Worm (Caenorhabditis elegans): Measurements from ENCODE around the gene Y39B6A.30.

- TF ChIP-seq pha-4 (tag; optimal IDR thresholded peaks at IDR 0.05) (no peak), ceh-82 (tag; optimal IDR thresholded peaks at IDR 0.05) (no peak), tbx-2 (tag; optimal IDR thresholded peaks at IDR 0.05) (no peak), lin-15B (tag; optimal IDR thresholded peaks at IDR 0.05) (no peak), pqm-1 (tag; optimal IDR thresholded peaks at IDR 0.05) (no peak), ceh-9 (tag; optimal IDR thresholded peaks at IDR 0.05) (no peak), nfya-1 (tag; optimal IDR thresholded peaks at IDR 0.05; ENCODE audit: insufficient read depth) (no peak), nhr-25 (tag; optimal IDR thresholded peaks at IDR 0.05) (no peak), unc-39 (tag; optimal IDR thresholded peaks at IDR 0.05) (no peak), hmg-11 (tag; optimal IDR thresholded peaks at IDR 0.05) (no peak), nhr-11 (tag; optimal IDR thresholded peaks at IDR 0.05) (no peak), ama-1 (optimal IDR thresholded peaks at IDR 0.05) (no peak), ZK546.5 (tag; optimal IDR thresholded peaks at IDR 0.05) (no peak), ztf-11 (tag; optimal IDR thresholded peaks at IDR 0.05) (no peak)
These were observed 36.1 kb downstream of the Y39B6A.30 start, which contains the start of gene asp-1 for ce11 chrV:19050438-19050837.
